Fruit fly (Drosophila melanogaster): ENCODE results near the gene Cp19.

Cp19 gene

DNA sequence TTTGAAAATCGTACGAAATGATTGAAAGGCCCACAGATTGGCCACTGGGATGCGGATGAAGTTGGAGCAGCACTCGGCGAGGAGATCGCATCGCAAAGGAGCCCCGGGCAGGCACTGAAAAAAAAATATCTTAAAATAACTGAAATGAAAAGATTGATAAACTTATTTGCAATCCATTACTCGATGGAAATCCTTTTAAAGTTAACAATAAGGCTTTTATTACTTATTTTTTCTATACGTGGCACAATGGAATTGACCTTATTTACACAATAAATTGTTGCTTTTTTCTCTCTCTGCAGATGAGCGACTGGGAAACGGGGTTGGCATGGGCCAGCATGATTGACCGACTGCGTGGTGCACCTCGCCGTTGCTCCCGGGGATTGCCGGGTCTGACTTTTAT, 21.6 kb downstream of the Cp19 start (continued):
- TF ChIP-seq zen (tag; optimal IDR thresholded peaks at IDR 0.05) (no peak), CG4360 (GFP tag; IDR thresholded peaks at IDR 0.05) (no peak; the same call in 1 of the 2 replicates), sr (GFP tag; IDR thresholded peaks at IDR 0.05) (no peak), Blimp-1 (GFP tag; optimal IDR thresholded peaks at IDR 0.05) (peak; percentile 71), CG5245 (GFP tag; optimal IDR thresholded peaks at IDR 0.05) (peak; percentile 24), lab (GFP tag; optimal IDR thresholded peaks at IDR 0.05) (peak; percentile 54), Atf-2 (GFP tag; optimal IDR thresholded peaks at IDR 0.05) (no peak), CG32767 (GFP tag; IDR thresholded peaks at IDR 0.05) (0 out of 2 replicates have a peak, but pooled peaks have one; percentile 19), zfh1 (GFP tag; IDR thresholded peaks at IDR 0.05) (peak; percentile 67; the same call in 2 of the 3 replicates), unpg (GFP tag; optimal IDR thresholded peaks at IDR 0.05) (peak; percentile 62), PHDP (tag; optimal IDR thresholded peaks at IDR 0.05) (peak; percentile 58), Ets65A (GFP tag) (peak; percentile 21), Side (GFP tag; optimal IDR thresholded peaks at IDR 0.05) (no peak), ara (GFP tag; IDR thresholded peaks at IDR 0.05) (peak; percentile 37; the same call in 1 of the 2 replicates), da (GFP tag; optimal IDR thresholded peaks at IDR 0.05) (no peak), eyg (GFP tag; optimal IDR thresholded peaks at IDR 0.05) (no peak), Aef1 (GFP tag; IDR thresholded peaks at IDR 0.05) (no peak), caup (GFP tag; optimal IDR thresholded peaks at IDR 0.05; ENCODE audit: severe bottlenecking) (no peak), D (optimal IDR thresholded peaks at IDR 0.05) (no peak), D (GFP tag; optimal IDR thresholded peaks at IDR 0.05) (peak; percentile 47), HmgD (GFP tag; optimal IDR thresholded peaks at IDR 0.05) (no peak), CkIIα-i1 (GFP tag; IDR thresholded peaks at IDR 0.05) (no peak), CG1024 (GFP tag; IDR thresholded peaks at IDR 0.05) (peak; percentile 52; the same call in 1 of the 2 replicates), CG7357 (GFP tag; IDR thresholded peaks at IDR 0.05) (no peak), CG4820 (GFP tag; optimal IDR thresholded peaks at IDR 0.05) (peak; percentile 58), bsh (GFP tag; optimal IDR thresholded peaks at IDR 0.05) (peak in 1 of 2 experiments; percentile 72), Gug (GFP tag; IDR thresholded peaks at IDR 0.05) (0 out of 4 replicates have a peak, but pooled peaks have one; percentile 48), CG14014 (GFP tag; IDR thresholded peaks at IDR 0.05) (0 out of 2 replicates have a peak, but pooled peaks have one; percentile 23), CG1792 (GFP tag; optimal IDR thresholded peaks at IDR 0.05) (no peak), CG6654 (GFP tag; optimal IDR thresholded peaks at IDR 0.05) (peak; percentile 20), pnt (GFP tag; optimal IDR thresholded peaks at IDR 0.05) (peak; percentile 54), CG6791 (GFP tag; IDR thresholded peaks at IDR 0.05; ENCODE audit: partially characterized antibody) (no peak), CG18764 (GFP tag; optimal IDR thresholded peaks at IDR 0.05) (no peak), Deaf1 (tag; optimal IDR thresholded peaks at IDR 0.05) (no peak), zf30C (GFP tag; optimal IDR thresholded peaks at IDR 0.05) (no peak), crol (GFP tag; IDR thresholded peaks at IDR 0.05) (no peak), CG13775 (GFP tag; optimal IDR thresholded peaks at IDR 0.05) (peak; percentile 5), stc (GFP tag; IDR thresholded peaks at IDR 0.05) (peak; percentile 59; the same call in 1 of the 2 replicates), exex (tag; optimal IDR thresholded peaks at IDR 0.05) (no peak), ap (GFP tag; IDR thresholded peaks at IDR 0.05) (peak; percentile 52; the same call in 1 of the 2 replicates), CG4730 (GFP tag; IDR thresholded peaks at IDR 0.05) (peak; percentile 30; the same call in 1 of the 2 replicates), Gsc (GFP tag; IDR thresholded peaks at IDR 0.05) (0 out of 2 replicates have a peak, but pooled peaks have one; percentile 4), ken (GFP tag; IDR thresholded peaks at IDR 0.05) (peak; percentile 67; the same call in 2 of the 3 replicates), CG18619 (GFP tag; optimal IDR thresholded peaks at IDR 0.05) (peak; percentile 12), CG6765 (GFP tag; optimal IDR thresholded peaks at IDR 0.05) (no peak), CG15011 (GFP tag; optimal IDR thresholded peaks at IDR 0.05) (peak; percentile 8), CG31441 (GFP tag; IDR thresholded peaks at IDR 0.05) (peak; percentile 62), CG10979 (tag; optimal IDR thresholded peaks at IDR 0.05) (peak; percentile 64), E2f1 (GFP tag; IDR thresholded peaks at IDR 0.05) (0 out of 2 replicates have a peak, but pooled peaks have one; percentile 18), Spps (tag; optimal IDR thresholded peaks at IDR 0.05) (no peak), HmgZ (tag; optimal IDR thresholded peaks at IDR 0.05) (no peak)
